Fruit fly (Drosophila melanogaster) whole organism, embryonic: ENCODE data around the gene Esyt2.

Experiments used
- Bteb2 ChIP-seq: fragments of 200-800 bp; sonication (Bioruptor generic); optimal IDR thresholded peaks from 2 replicates; lab custom pipeline; 2016; ENCODE audit warnings: missing biosample characterization, missing genetic modification characterization
- CG12071 ChIP-seq: fragments of 200-800 bp; sonication (Bioruptor generic); optimal IDR thresholded peaks from 3 replicates; lab custom pipeline; 2018; ENCODE audit warnings: missing biosample characterization, mild to moderate bottlenecking, missing genetic modification characterization
- CG13894 ChIP-seq: fragments of 200-800 bp; sonication (Bioruptor generic); optimal IDR thresholded peaks from 3 replicates; lab custom pipeline; 2018; ENCODE audit warnings: missing biosample characterization, mild to moderate bottlenecking, missing genetic modification characterization, moderate library complexity
- CG15479 ChIP-seq: fragments of 200-800 bp; sonication (Bioruptor generic); optimal IDR thresholded peaks from 3 replicates; lab custom pipeline; 2019; ENCODE audit warnings: missing biosample characterization, mild to moderate bottlenecking, missing genetic modification characterization, moderate library complexity
- CG18262 ChIP-seq: fragments of 200-800 bp; optimal IDR thresholded peaks from 3 replicates; lab custom pipeline; 2019; ENCODE audit warnings: missing biosample characterization, mild to moderate bottlenecking, missing genetic modification characterization, moderate library complexity
- CG2129 ChIP-seq: fragments of 200-800 bp; sonication (Bioruptor generic); IDR thresholded peaks from 2 replicates; pipeline ENCODE4 v1.3.6; 2022; ENCODE audit warnings: missing biosample characterization, missing genetic modification characterization; ENCODE audit not compliant: partially characterized antibody
- CG31441 ChIP-seq: fragments of 200-800 bp; sonication (Bioruptor generic); IDR thresholded peaks from 2 replicates; pipeline ENCODE4 v1.3.6; 2022; ENCODE audit warnings: missing biosample characterization, missing genetic modification characterization
- CG32532 ChIP-seq: fragments of 200-800 bp; sonication (Bioruptor generic); IDR thresholded peaks from 2 replicates; pipeline ENCODE4 v1.3.6; 2022; ENCODE audit warnings: missing biosample characterization, missing genetic modification characterization
- CG43689 ChIP-seq: fragments of 200-800 bp; sonication (Bioruptor generic); IDR thresholded peaks from 2 replicates; pipeline ENCODE4 v1.3.6; 2022; ENCODE audit warnings: missing biosample characterization, missing genetic modification characterization
- CG4424 ChIP-seq: fragments of 200-800 bp; sonication (Bioruptor generic); optimal IDR thresholded peaks from 3 replicates; lab custom pipeline; 2016; ENCODE audit warnings: missing biosample characterization, missing genetic modification characterization
- CG4820 ChIP-seq: fragments of 200-800 bp; sonication (Bioruptor generic); optimal IDR thresholded peaks from 3 replicates; lab custom pipeline; 2016; ENCODE audit warnings: missing biosample characterization, missing genetic modification characterization
- CG8924 ChIP-seq: fragments of 200-800 bp; optimal IDR thresholded peaks from 3 replicates; lab custom pipeline; 2019; ENCODE audit warnings: missing biosample characterization, mild to moderate bottlenecking, missing genetic modification characterization, moderate library complexity
- CG9215 ChIP-seq: fragments of 200-800 bp; sonication (Bioruptor generic); IDR thresholded peaks from 2 replicates; pipeline ENCODE4 v1.3.6; 2022; ENCODE audit warnings: missing biosample characterization, missing genetic modification characterization
- CG9817 ChIP-seq: fragments of 200-800 bp; sonication (Bioruptor generic); optimal IDR thresholded peaks from 2 replicates; lab custom pipeline; 2018; ENCODE audit warnings: missing biosample characterization, mild to moderate bottlenecking, missing genetic modification characterization, moderate library complexity
- Dbx ChIP-seq: fragments of 200-800 bp; sonication (Bioruptor generic); IDR thresholded peaks from 3 replicates; pipeline ENCODE4 v1.3.6; 2022; ENCODE audit warnings: missing biosample characterization, missing genetic modification characterization
- Deaf1 ChIP-seq: fragments of 200-800 bp; optimal IDR thresholded peaks from 3 replicates; lab custom pipeline; 2019; ENCODE audit warnings: missing biosample characterization, mild to moderate bottlenecking, missing genetic modification characterization, moderate library complexity
- Dp ChIP-seq: fragments of 200-800 bp; sonication (Bioruptor generic); optimal IDR thresholded peaks from 2 replicates; lab custom pipeline; 2018; ENCODE audit warnings: missing biosample characterization, mild to moderate bottlenecking, missing genetic modification characterization, moderate library complexity
- Fer3 ChIP-seq: fragments of 200-800 bp; sonication (Bioruptor generic); optimal IDR thresholded peaks from 2 replicates; lab custom pipeline; 2018; ENCODE audit warnings: missing biosample characterization, mild to moderate bottlenecking, missing genetic modification characterization, moderate library complexity
- HHEX ChIP-seq: fragments of 200-800 bp; sonication (Bioruptor generic); optimal IDR thresholded peaks from 3 replicates; lab custom pipeline; 2017; ENCODE audit warnings: missing biosample characterization, mild to moderate bottlenecking, missing genetic modification characterization, missing genetic modification reagents
- Hr3 ChIP-seq: fragments of 200-800 bp; sonication (Bioruptor generic); optimal IDR thresholded peaks from 3 replicates; lab custom pipeline; 2016; ENCODE audit warnings: missing biosample characterization, missing genetic modification characterization
- Hr39 ChIP-seq: fragments of >200 bp; optimal IDR thresholded peaks from 2 replicates; lab custom pipeline; 2017
- Hsf ChIP-seq: fragments of 200-800 bp; sonication (Bioruptor generic); optimal IDR thresholded peaks from 3 replicates; lab custom pipeline; 2016; ENCODE audit warnings: missing biosample characterization, missing genetic modification characterization
- NC2α ChIP-seq: fragments of 200-800 bp; sonication (Bioruptor generic); optimal IDR thresholded peaks from 2 replicates; lab custom pipeline; 2016; ENCODE audit warnings: missing biosample characterization, missing genetic modification characterization
- Ssrp ChIP-seq: fragments of 200-800 bp; sonication (Bioruptor generic); optimal IDR thresholded peaks from 2 replicates; lab custom pipeline; 2018; ENCODE audit warnings: missing biosample characterization, mild to moderate bottlenecking, missing genetic modification characterization, moderate library complexity
- Stat92E ChIP-seq, 3 experiments: fragments of >200 bp in 2 of 3; fragments of 200-800 bp in 1 of 3; sonication (Bioruptor generic) in 1 of 3; optimal IDR thresholded peaks; 2 replicates each; lab custom pipeline; 2017 to 2019; ENCODE audit warnings: missing biosample characterization in 3 of 3, missing genetic modification characterization in 3 of 3, mild to moderate bottlenecking in 1 of 3, moderate library complexity in 1 of 3
- abd-A ChIP-seq: fragments of 200-800 bp; sonication (Bioruptor generic); optimal IDR thresholded peaks from 3 replicates; lab custom pipeline; 2019; ENCODE audit warnings: missing biosample characterization, mild to moderate bottlenecking, missing genetic modification characterization, moderate library complexity
- ac ChIP-seq: fragments of 200-800 bp; sonication (Bioruptor generic); optimal IDR thresholded peaks from 3 replicates; lab custom pipeline; 2017; ENCODE audit warnings: missing biosample characterization, mild to moderate bottlenecking, missing genetic modification characterization
- al ChIP-seq: fragments of 200-800 bp; sonication (Bioruptor generic); IDR thresholded peaks from 2 replicates; pipeline ENCODE4 v1.3.6; 2022; ENCODE audit warnings: missing biosample characterization, missing genetic modification characterization
- bbx ChIP-seq: fragments of 200-800 bp; sonication (Bioruptor generic); IDR thresholded peaks from 2 replicates; pipeline ENCODE4 v1.3.6; 2022; ENCODE audit warnings: missing biosample characterization, missing genetic modification characterization; ENCODE audit not compliant: partially characterized antibody
- cato ChIP-seq: fragments of 200-800 bp; sonication (Bioruptor generic); optimal IDR thresholded peaks from 2 replicates; lab custom pipeline; 2016; ENCODE audit warnings: missing biosample characterization, missing genetic modification characterization, borderline replicate concordance
- corto ChIP-seq: fragments of 200-800 bp; sonication (Bioruptor generic); optimal IDR thresholded peaks from 2 replicates; lab custom pipeline; 2016; ENCODE audit warnings: missing biosample characterization, mild to moderate bottlenecking, missing genetic modification characterization, moderate library complexity
- da ChIP-seq: fragments of 200-800 bp; sonication (Bioruptor generic); optimal IDR thresholded peaks from 2 replicates; lab custom pipeline; 2016; ENCODE audit warnings: missing biosample characterization, missing genetic modification characterization
- dpn ChIP-seq, 2 experiments: fragments of 200-800 bp; sonication (Bioruptor generic); optimal IDR thresholded peaks; 3 replicates each; lab custom pipeline; 2016; ENCODE audit warnings: missing biosample characterization in 2 of 2, missing genetic modification characterization in 2 of 2
- en ChIP-seq: fragments of 200-800 bp; sonication (Bioruptor generic); optimal IDR thresholded peaks from 2 replicates; lab custom pipeline; 2016; ENCODE audit warnings: missing biosample characterization, missing genetic modification characterization
- gcm ChIP-seq: fragments of 200-800 bp; sonication (Bioruptor generic); optimal IDR thresholded peaks from 2 replicates; lab custom pipeline; 2019; ENCODE audit warnings: missing biosample characterization, mild to moderate bottlenecking, missing genetic modification characterization, moderate library complexity
- gcm2 ChIP-seq: fragments of 200-800 bp; sonication (Bioruptor generic); optimal IDR thresholded peaks from 2 replicates; lab custom pipeline; 2016; ENCODE audit warnings: missing biosample characterization, missing genetic modification characterization
- gt ChIP-seq: fragments of 200-800 bp; sonication (Bioruptor generic); IDR thresholded peaks from 2 replicates; pipeline ENCODE4 v1.3.6; 2022; ENCODE audit warnings: missing biosample characterization, missing genetic modification characterization
- h ChIP-seq: fragments of >200 bp; optimal IDR thresholded peaks from 2 replicates; lab custom pipeline; 2017
- her ChIP-seq: fragments of 200-800 bp; sonication (Bioruptor generic); optimal IDR thresholded peaks from 2 replicates; lab custom pipeline; 2016; ENCODE audit warnings: missing biosample characterization, missing genetic modification characterization
- insv ChIP-seq, 2 experiments: fragments of 200-800 bp; sonication (Bioruptor generic); optimal IDR thresholded peaks; 3 replicates each; lab custom pipeline; 2016 to 2018; ENCODE audit warnings: missing biosample characterization in 2 of 2, missing genetic modification characterization in 2 of 2
- lilli ChIP-seq: fragments of 200-800 bp; sonication (Bioruptor generic); optimal IDR thresholded peaks from 3 replicates; lab custom pipeline; 2016; ENCODE audit warnings: missing biosample characterization, missing genetic modification characterization
- org-1 ChIP-seq: fragments of 200-800 bp; sonication (Bioruptor generic); optimal IDR thresholded peaks from 2 replicates; lab custom pipeline; 2017; ENCODE audit warnings: missing biosample characterization, missing genetic modification characterization
- pho ChIP-seq: fragments of 200-800 bp; sonication (Bioruptor generic); optimal IDR thresholded peaks from 2 replicates; lab custom pipeline; 2016; ENCODE audit warnings: missing biosample characterization, missing genetic modification characterization
- rib ChIP-seq: fragments of 200-800 bp; sonication (Bioruptor generic); IDR thresholded peaks from 2 replicates; pipeline ENCODE4 v1.3.6; 2022; ENCODE audit warnings: missing biosample characterization, missing genetic modification characterization
- sd ChIP-seq: fragments of 200-800 bp; sonication (Bioruptor generic); optimal IDR thresholded peaks from 3 replicates; lab custom pipeline; 2018; ENCODE audit warnings: missing biosample characterization, mild to moderate bottlenecking, missing genetic modification characterization, moderate library complexity
- sens ChIP-seq: fragments of 200-800 bp; sonication (Bioruptor generic); peaks from one replicate; lab custom pipeline; 2016; ENCODE audit warnings: missing biosample characterization, missing genetic modification characterization
- sna ChIP-seq: fragments of 200-800 bp; sonication (Bioruptor generic); IDR thresholded peaks from 2 replicates; pipeline ENCODE4 v1.3.6; 2022; ENCODE audit warnings: missing biosample characterization, missing genetic modification characterization; ENCODE audit not compliant: partially characterized antibody
- stc ChIP-seq: fragments of 200-800 bp; sonication (Bioruptor generic); IDR thresholded peaks from 2 replicates; pipeline ENCODE4 v1.3.6; 2022; ENCODE audit warnings: missing biosample characterization, missing genetic modification characterization
- ttk ChIP-seq: fragments of 200-800 bp; sonication (Bioruptor generic); IDR thresholded peaks from 2 replicates; pipeline ENCODE4 v2.1.2; 2022; ENCODE audit warnings: missing biosample characterization, missing genetic modification characterization
- vfl ChIP-seq: fragments of 200-800 bp; sonication (Bioruptor generic); optimal IDR thresholded peaks from 2 replicates; lab custom pipeline; 2016; ENCODE audit warnings: missing biosample characterization, missing genetic modification characterization
- wek ChIP-seq: fragments of 200-800 bp; sonication (Bioruptor generic); optimal IDR thresholded peaks from 3 replicates; lab custom pipeline; 2018; ENCODE audit warnings: missing biosample characterization, mild to moderate bottlenecking, missing genetic modification characterization, moderate library complexity
- zen2 ChIP-seq: fragments of 200-800 bp; sonication (Bioruptor generic); IDR thresholded peaks from 3 replicates; pipeline ENCODE4 v1.3.6; 2022; ENCODE audit warnings: missing biosample characterization, missing genetic modification characterization; ENCODE audit not compliant: partially characterized antibody

Esyt2 gene

DNA sequence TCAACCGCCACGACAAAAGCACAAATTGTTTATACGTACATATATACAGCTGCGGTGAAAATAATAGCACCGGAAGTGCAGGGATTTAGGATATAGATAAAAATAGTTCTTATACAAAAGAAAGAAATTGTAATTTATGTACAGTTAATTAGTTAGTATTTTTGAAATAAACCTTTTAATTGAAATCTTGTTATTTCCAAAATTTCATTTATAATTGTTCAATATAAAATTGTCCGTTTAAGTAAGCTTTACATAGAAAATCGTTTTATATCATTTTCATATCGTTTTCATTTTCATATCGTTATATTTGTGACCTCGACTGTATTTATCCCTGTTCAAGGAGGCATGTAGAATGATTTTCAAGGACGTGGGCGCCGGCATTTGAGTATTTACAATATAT lies 29.6 kb downstream of the Esyt2 start (continued):
- TF ChIP-seq cato (GFP tag; lab: Kevin White, UChicago) (no peak), her (GFP tag; lab: Kevin White, UChicago) (no peak), gcm2 (GFP tag; lab: Kevin White, UChicago) (no peak), zen2 (GFP tag; lab: Robert Waterston, UW) (no peak), abd-A (peak; percentile 50), Dbx (peak; percentile 59; the same call in 2 of the 3 replicates), CG9215 (no peak; the same call in 1 of the 2 replicates), sd (peak; percentile 48), HHEX (peak; percentile 39), Dp (no peak), sens (GFP tag; lab: Kevin White, UChicago) (peak; percentile 59), stc (GFP tag; lab: Robert Waterston, UW) (peak; percentile 41; the same call in 1 of the 2 replicates), wek (no peak), ttk (GFP tag; lab: Robert Waterston, UW) (no peak), CG2129 (GFP tag; lab: Robert Waterston, UW) (no peak), ac (GFP tag; lab: Kevin White, UChicago) (no peak), Bteb2 (GFP tag; lab: Kevin White, UChicago) (peak; percentile 10), al (no peak), Stat92E (GFP tag; optimal IDR thresholded peaks at IDR 0.05; lab: Kevin White, UChicago) (no peak), CG15479 (GFP tag; lab: Kevin White, UChicago) (no peak), Fer3 (tag; lab: Kevin White, UChicago) (peak; percentile 54), da (GFP tag; lab: Kevin White, UChicago) (no peak), NC2α (GFP tag; lab: Kevin White, UChicago) (no peak), CG4424 (no peak), corto (GFP tag; lab: Kevin White, UChicago) (no peak), gcm (GFP tag; lab: Kevin White, UChicago) (peak; percentile 27), CG31441 (GFP tag; lab: Robert Waterston, UW) (peak; percentile 63), en (GFP tag; lab: Kevin White, UChicago) (no peak), sna (GFP tag; lab: Robert Waterston, UW) (no peak), CG13894 (tag; lab: Kevin White, UChicago) (peak; percentile 76), pho (GFP tag; lab: Kevin White, UChicago) (peak; percentile 52), org-1 (GFP tag; lab: Kevin White, UChicago) (peak; percentile 67), insv (GFP tag; optimal IDR thresholded peaks at IDR 0.05; lab: Kevin White, UChicago) (no peak), CG18262 (tag; lab: Kevin White, UChicago) (peak; percentile 66), Hr3 (peak; percentile 37), bbx (GFP tag; lab: Robert Waterston, UW) (no peak), CG9817 (tag; lab: Kevin White, UChicago) (peak; percentile 29), CG12071 (GFP tag; lab: Kevin White, UChicago) (no peak), rib (GFP tag; lab: Robert Waterston, UW) (no peak), lilli (GFP tag; lab: Kevin White, UChicago) (peak; percentile 24), CG8924 (peak; percentile 78), dpn (GFP tag; optimal IDR thresholded peaks at IDR 0.05; lab: Kevin White, UChicago) (peak; percentile 17 to 35), h (lab: Kevin White, UChicago) (no peak), CG4820 (GFP tag; lab: Kevin White, UChicago) (no peak), CG32532 (GFP tag; lab: Robert Waterston, UW) (peak; percentile 52; the same call in 1 of the 2 replicates), Ssrp (tag; lab: Kevin White, UChicago) (no peak), CG43689 (GFP tag; lab: Robert Waterston, UW) (no peak), Deaf1 (tag; lab: Kevin White, UChicago) (peak; percentile 38), vfl (GFP tag; lab: Kevin White, UChicago) (no peak), Hr39 (no peak), gt (GFP tag; lab: Robert Waterston, UW) (no peak), Hsf (GFP tag; lab: Kevin White, UChicago) (peak; percentile 56)
